Worm (Caenorhabditis elegans) whole organism, midembryonic: Measurements from ENCODE around the gene ccpp-6.

Source experiments
- cog-1 ChIP-seq: sonication (generic microtip); optimal IDR thresholded peaks from 2 replicates; lab custom pipeline; 2016; ENCODE audit warnings: missing genetic modification characterization, missing compliant biosample characterization
- flt-1 ChIP-seq: fragments of 200-800 bp; sonication (Bioruptor generic); IDR thresholded peaks from 2 replicates; pipeline ENCODE4 v1.3.6; 2022; ENCODE audit warnings: missing genetic modification characterization, missing compliant biosample characterization
- klf-2 ChIP-seq: fragments of 200-800 bp; sonication (Bioruptor generic); conservative IDR thresholded peaks from 2 replicates; pipeline ENCODE4 v1.3.6; 2022; ENCODE audit warnings: missing genetic modification reagents, missing genetic modification characterization, missing compliant biosample characterization
- med-1 ChIP-seq: sonication (generic microtip); optimal IDR thresholded peaks from 2 replicates; lab custom pipeline; 2017; ENCODE audit warnings: missing genetic modification characterization, mild to moderate bottlenecking, missing compliant biosample characterization, antibody characterized with exemption, missing genetic modification reagents; ENCODE audit not compliant: insufficient read depth
- ztf-23 ChIP-seq: fragments of 200-800 bp; sonication (Bioruptor generic); IDR thresholded peaks from 2 replicates; pipeline ENCODE4 v1.3.6; 2022; ENCODE audit warnings: missing genetic modification reagents, missing genetic modification characterization, missing compliant biosample characterization

- no peak for TF ChIP-seq med-1
- no peak for TF ChIP-seq flt-1 (GFP tag; lab: Robert Waterston, UW)
- TF ChIP-seq klf-2 (GFP tag; lab: Robert Waterston, UW), result no peak
- TF ChIP-seq cog-1, result no peak
- TF ChIP-seq ztf-23 (GFP tag; lab: Robert Waterston, UW), result no peak
Measured at ce11 chrII:5426470-5426869, 39.4 kb upstream of the ccpp-6 start.
